Worm (Caenorhabditis elegans) whole organism, L1 larva: Measurements from ENCODE around the gene adbp-1.

Source experiments
- F16B12.6 ChIP-seq: fragments of 150-350 bp; optimal IDR thresholded peaks from 2 replicates; lab custom pipeline; 2014; ENCODE audit warnings: missing biosample characterization, missing genetic modification characterization
- blmp-1 ChIP-seq: fragments of 150-350 bp; optimal IDR thresholded peaks from 2 replicates; lab custom pipeline; 2014; ENCODE audit warnings: missing biosample characterization, missing genetic modification characterization
- egl-13 ChIP-seq: sonication (generic microtip); optimal IDR thresholded peaks from 2 replicates; lab custom pipeline; 2016; ENCODE audit warnings: missing genotype, missing genetic modification reagents, missing genetic modification characterization, missing compliant biosample characterization
- fkh-8 ChIP-seq: sonication (generic microtip); optimal IDR thresholded peaks from 2 replicates; lab custom pipeline; 2016; ENCODE audit warnings: mild to moderate bottlenecking, missing genetic modification characterization, missing compliant biosample characterization
- jun-1 ChIP-seq: fragments of 150-350 bp; optimal IDR thresholded peaks from 2 replicates; lab custom pipeline; 2014; ENCODE audit warnings: missing biosample characterization, missing genetic modification reagents, missing genetic modification characterization
- mab-9 ChIP-seq: fragments of 200-800 bp; sonication (Bioruptor generic); IDR thresholded peaks from 2 replicates; pipeline ENCODE4 v1.3.6; 2022; ENCODE audit warnings: missing genetic modification reagents, missing genetic modification characterization, missing compliant biosample characterization
- nhr-28 ChIP-seq: fragments of 150-350 bp; optimal IDR thresholded peaks from 2 replicates; lab custom pipeline; 2014; ENCODE audit warnings: missing biosample characterization, missing genetic modification characterization
- pag-3 ChIP-seq: sonication (generic microtip); optimal IDR thresholded peaks from 2 replicates; lab custom pipeline; 2017; ENCODE audit warnings: missing genetic modification characterization, mild to moderate bottlenecking, missing compliant biosample characterization, antibody characterized with exemption, borderline replicate concordance; ENCODE audit not compliant: insufficient read depth
- snpc-4 ChIP-seq: fragments of 150-350 bp; optimal IDR thresholded peaks from 2 replicates; lab custom pipeline; 2014; ENCODE audit warnings: missing biosample characterization, missing genetic modification characterization

ce11 chrII:11463899-11464298 lies 19.9 kb downstream of the adbp-1 start:
- no peak for TF ChIP-seq mab-9 (GFP tag; lab: Robert Waterston, UW)
- TF ChIP-seq jun-1 (tag; lab: Kevin White, UChicago): no peak
- no peak for TF ChIP-seq blmp-1 (tag; lab: Kevin White, UChicago)
- no peak for TF ChIP-seq pag-3 (tag; lab: Kevin White, UChicago)
- no peak for TF ChIP-seq snpc-4 (tag; lab: Kevin White, UChicago)
- TF ChIP-seq F16B12.6 (tag; lab: Kevin White, UChicago): no peak
- no peak for TF ChIP-seq fkh-8
- no peak for TF ChIP-seq nhr-28
- TF ChIP-seq egl-13: no peak
